Worm (Caenorhabditis elegans) whole organism, L3 larva: ENCODE data around the gene F58E6.8.

Experiments
- aly-2 ChIP-seq: fragments of 150-350 bp; optimal IDR thresholded peaks from 2 replicates; lab custom pipeline; 2014; ENCODE audit warnings: missing biosample characterization, missing genetic modification characterization
- ceh-82 ChIP-seq: fragments of 150-350 bp; optimal IDR thresholded peaks from 2 replicates; lab custom pipeline; 2014; ENCODE audit warnings: missing biosample characterization, missing genetic modification characterization

DNA sequence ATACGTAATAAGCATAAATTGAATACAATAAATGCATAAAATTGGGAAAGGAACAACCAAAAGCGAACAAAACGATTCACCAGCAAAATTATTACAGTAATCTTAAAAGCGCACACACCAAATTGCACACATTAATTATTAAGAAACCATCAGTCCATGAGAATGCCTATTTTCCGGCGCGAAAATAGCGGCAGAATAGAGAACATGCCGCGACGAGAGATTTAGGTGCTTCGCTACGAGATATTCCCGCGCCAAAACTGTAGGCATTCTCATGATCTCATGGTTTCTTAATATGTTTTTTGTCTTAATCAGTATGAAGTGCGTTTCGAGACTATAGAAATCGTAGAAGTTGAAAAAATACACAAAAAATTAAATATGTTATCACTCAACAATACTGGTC lies 28.6 kb upstream of the F58E6.8 start:
- no peak for TF ChIP-seq aly-2 (tag; lab: Kevin White, UChicago)
- TF ChIP-seq ceh-82 (tag; lab: Kevin White, UChicago): no peak
